Worm (Caenorhabditis elegans): ENCODE data around the gene cyl-1.
A peak's percentile ranks its signal among the peaks of the same experiment; 100 is the strongest.

Gene cyl-1

ce11 chrV:11997403-11997802 lies 3.9 kb upstream of the cyl-1 start:
- TF ChIP-seq hrde-1 (tag; optimal IDR thresholded peaks at IDR 0.05; ENCODE audit: borderline replicate concordance) (no peak), efl-1 (GFP tag; optimal IDR thresholded peaks at IDR 0.05) (no peak), F33H1.4 (GFP tag; IDR thresholded peaks at IDR 0.05) (no peak), madf-10 (tag; optimal IDR thresholded peaks at IDR 0.05) (no peak), attf-6 (GFP tag; IDR thresholded peaks at IDR 0.05) (no peak), zfh-2 (GFP tag; conservative IDR thresholded peaks at IDR 0.05) (no peak), him-1 (tag; optimal IDR thresholded peaks at IDR 0.05) (no peak), ztf-3 (GFP tag; optimal IDR thresholded peaks at IDR 0.05) (no peak), snpc-3.4 (tag; optimal IDR thresholded peaks at IDR 0.05) (no peak), Y53F4B.3 (GFP tag; IDR thresholded peaks at IDR 0.05) (no peak), T26A5.8 (tag; optimal IDR thresholded peaks at IDR 0.05) (no peak), ceh-58 (GFP tag; IDR thresholded peaks at IDR 0.05) (no peak), nfyb-1 (GFP tag; IDR thresholded peaks at IDR 0.05) (no peak)

- TF ChIP-seq ztf-18 (tag; optimal IDR thresholded peaks at IDR 0.05) (no peak), B0336.3 (GFP tag; IDR thresholded peaks at IDR 0.05) (no peak), bed-2 (GFP tag; IDR thresholded peaks at IDR 0.05) (no peak), cebp-2 (GFP tag; IDR thresholded peaks at IDR 0.05) (no peak), egl-18 (GFP tag; IDR thresholded peaks at IDR 0.05) (no peak), T26A5.8 (tag; optimal IDR thresholded peaks at IDR 0.05) (no peak), repo-1 (tag; optimal IDR thresholded peaks at IDR 0.05) (no peak), athp-1 (tag; optimal IDR thresholded peaks at IDR 0.05) (no peak), Y95B8A.8 (GFP tag; IDR thresholded peaks at IDR 0.05) (no peak), lsy-27 (tag; optimal IDR thresholded peaks at IDR 0.05; ENCODE audit: borderline replicate concordance, insufficient read depth) (no peak), unc-62 (GFP tag; optimal IDR thresholded peaks at IDR 0.05) (no peak), tbx-9 (tag; optimal IDR thresholded peaks at IDR 0.05; ENCODE audit: borderline replicate concordance) (no peak), dox-1 (GFP tag; IDR thresholded peaks at IDR 0.05) (no peak), unc-130 (GFP tag; optimal IDR thresholded peaks at IDR 0.05) (no peak)
These were observed 2.3 kb upstream of the cyl-1 start, which contains the start of gene C52E4.12 for ce11 chrV:11995862-11996261. Gene C52E4.12 (plus strand): TSS chrV:11996162.

- no peak for TF ChIP-seq sdz-38 (tag; optimal IDR thresholded peaks at IDR 0.05)
- TF ChIP-seq madf-3 (GFP tag; IDR thresholded peaks at IDR 0.05): peak; percentile 79; the same call in 1 of the 2 replicates
- TF ChIP-seq attf-6 (GFP tag; IDR thresholded peaks at IDR 0.05): 0 out of 2 replicates have a peak, but pooled peaks have one; percentile 17
- 0 out of 2 replicates have a peak, but pooled peaks have one; percentile 36 for TF ChIP-seq pbrm-1 (GFP tag; IDR thresholded peaks at IDR 0.05)
- no peak for TF ChIP-seq fkh-3 (tag; optimal IDR thresholded peaks at IDR 0.05)
- TF ChIP-seq hmg-20 (GFP tag; IDR thresholded peaks at IDR 0.05): 0 out of 2 replicates have a peak, but pooled peaks have one; percentile 14
- TF ChIP-seq ekl-4 (GFP tag; IDR thresholded peaks at IDR 0.05): peak; percentile 59
- no peak for TF ChIP-seq F52B5.7 (tag; optimal IDR thresholded peaks at IDR 0.05)
- TF ChIP-seq lin-35 (GFP tag; optimal IDR thresholded peaks at IDR 0.05): peak in 1 of 3 experiments; percentile 18
- no peak for TF ChIP-seq snpc-4 (GFP tag; optimal IDR thresholded peaks at IDR 0.05)
- peak in 2 of 4 experiments; percentile 35 to 53 for TF ChIP-seq snpc-4 (tag; optimal IDR thresholded peaks at IDR 0.05)
- TF ChIP-seq pha-4 (tag; optimal IDR thresholded peaks at IDR 0.05): no peak
- TF ChIP-seq hrde-1 (tag; optimal IDR thresholded peaks at IDR 0.05; ENCODE audit: borderline replicate concordance): peak; percentile 66
- peak; percentile 27; the same call in 1 of the 2 replicates for TF ChIP-seq madf-6 (GFP tag; IDR thresholded peaks at IDR 0.05)
- no peak for TF ChIP-seq sea-2 (GFP tag; IDR thresholded peaks at IDR 0.05)
- TF ChIP-seq ets-4 (GFP tag; optimal IDR thresholded peaks at IDR 0.05): no peak
- peak; percentile 6 for TF ChIP-seq tbp1 (GFP tag; optimal IDR thresholded peaks at IDR 0.05)
- TF ChIP-seq D2030.7 (GFP tag; IDR thresholded peaks at IDR 0.05): 0 out of 2 replicates have a peak, but pooled peaks have one; percentile 20
- TF ChIP-seq ceh-27 (GFP tag; optimal IDR thresholded peaks at IDR 0.05): no peak
- peak; percentile 51; the same call in 1 of the 2 replicates for TF ChIP-seq Y79H2A.3 (GFP tag; conservative IDR thresholded peaks at IDR 0.05)
- no peak for TF ChIP-seq nfyb-1 (GFP tag; IDR thresholded peaks at IDR 0.05)
- TF ChIP-seq egrh-3 (GFP tag; IDR thresholded peaks at IDR 0.05): no peak
- no peak for TF ChIP-seq tbx-9 (tag; optimal IDR thresholded peaks at IDR 0.05; ENCODE audit: borderline replicate concordance)
- 0 out of 2 replicates have a peak, but pooled peaks have one; percentile 6 for TF ChIP-seq Y53F4B.3 (GFP tag; IDR thresholded peaks at IDR 0.05)
These were observed 2.9 kb downstream of the cyl-1 start for ce11 chrV:11990511-11991127.

All from whole organism, young adult.